Worm (Caenorhabditis elegans) whole organism, late embryonic: Measurements from ENCODE around the gene F20D12.12.

Experiments used
- C08G9.2 ChIP-seq: sonication (generic microtip); optimal IDR thresholded peaks from 2 replicates; lab custom pipeline; 2016; ENCODE audit warnings: mild to moderate bottlenecking, missing genetic modification characterization, moderate library complexity, missing compliant biosample characterization
- F13H6.1 ChIP-seq: sonication (generic microtip); optimal IDR thresholded peaks from 2 replicates; lab custom pipeline; 2016; ENCODE audit warnings: missing genetic modification characterization, missing compliant biosample characterization
- K09A11.1 ChIP-seq: sonication (generic microtip); optimal IDR thresholded peaks from 2 replicates; lab custom pipeline; 2017; ENCODE audit warnings: antibody characterized with exemption, mild to moderate bottlenecking, missing genetic modification characterization, missing compliant biosample characterization; ENCODE audit not compliant: insufficient read depth
- ahr-1 ChIP-seq: sonication (generic microtip); optimal IDR thresholded peaks from 2 replicates; lab custom pipeline; 2016; ENCODE audit warnings: missing genetic modification characterization, missing compliant biosample characterization
- ama-1 ChIP-seq: fragments of 150-350 bp; optimal IDR thresholded peaks from 2 replicates; lab custom pipeline; 2014
- ceh-18 ChIP-seq: sonication (generic microtip); optimal IDR thresholded peaks from 2 replicates; lab custom pipeline; 2016; ENCODE audit warnings: missing genetic modification characterization, missing compliant biosample characterization
- ceh-19 ChIP-seq: fragments of 200-800 bp; sonication (Bioruptor generic); optimal IDR thresholded peaks from 2 replicates; lab custom pipeline; 2018; ENCODE audit warnings: mild to moderate bottlenecking, missing genetic modification characterization, missing compliant biosample characterization
- ceh-2 ChIP-seq: sonication (generic microtip); optimal IDR thresholded peaks from 2 replicates; lab custom pipeline; 2016; ENCODE audit warnings: missing genotype, missing genetic modification characterization, missing compliant biosample characterization
- ceh-22 ChIP-seq: sonication (generic microtip); optimal IDR thresholded peaks from 2 replicates; lab custom pipeline; 2017; ENCODE audit warnings: missing biosample characterization, missing genetic modification characterization
- ceh-30 ChIP-seq: fragments of 150-350 bp; optimal IDR thresholded peaks from 2 replicates; lab custom pipeline; 2014; ENCODE audit warnings: missing biosample characterization, missing genetic modification characterization
- ceh-31 ChIP-seq: sonication (generic microtip); optimal IDR thresholded peaks from 2 replicates; lab custom pipeline; 2016; ENCODE audit warnings: missing genetic modification characterization, missing compliant biosample characterization
- ceh-34 ChIP-seq: sonication (generic microtip); optimal IDR thresholded peaks from 2 replicates; lab custom pipeline; 2016; ENCODE audit warnings: mild to moderate bottlenecking, missing genetic modification characterization, missing compliant biosample characterization
- ceh-45 ChIP-seq: fragments of 200-800 bp; sonication (Bioruptor generic); IDR thresholded peaks from 2 replicates; pipeline ENCODE4 v1.3.6; 2022; ENCODE audit warnings: missing genetic modification reagents, missing genetic modification characterization, missing compliant biosample characterization
- ceh-48 ChIP-seq: sonication (generic microtip); optimal IDR thresholded peaks from 2 replicates; lab custom pipeline; 2016; ENCODE audit warnings: missing genetic modification characterization, inconsistent platforms, missing compliant biosample characterization
- ceh-6 ChIP-seq: fragments of 200-800 bp; sonication (Bioruptor generic); optimal IDR thresholded peaks from 2 replicates; lab custom pipeline; 2018; ENCODE audit warnings: mild to moderate bottlenecking, missing genetic modification characterization, missing compliant biosample characterization
- ceh-9 ChIP-seq: sonication (generic microtip); optimal IDR thresholded peaks from 2 replicates; lab custom pipeline; 2016; ENCODE audit warnings: mild to moderate bottlenecking, missing genetic modification characterization, inconsistent platforms, missing compliant biosample characterization
- dmd-4 ChIP-seq: sonication (generic microtip); optimal IDR thresholded peaks from 2 replicates; lab custom pipeline; 2016; ENCODE audit warnings: borderline replicate concordance, missing genetic modification characterization, missing compliant biosample characterization
- elt-2 ChIP-seq: sonication (generic microtip); optimal IDR thresholded peaks from 2 replicates; lab custom pipeline; 2016; ENCODE audit warnings: missing genetic modification reagents, missing genetic modification characterization, missing compliant biosample characterization
- elt-4 ChIP-seq: sonication (generic microtip); optimal IDR thresholded peaks from 2 replicates; lab custom pipeline; 2016; ENCODE audit warnings: missing genetic modification characterization, missing compliant biosample characterization
- fkh-10 ChIP-seq: fragments of 150-350 bp; optimal IDR thresholded peaks from 2 replicates; lab custom pipeline; 2014; ENCODE audit warnings: missing biosample characterization, missing genetic modification reagents, missing genetic modification characterization
- fkh-6 ChIP-seq: sonication (generic microtip); optimal IDR thresholded peaks from 2 replicates; lab custom pipeline; 2016; ENCODE audit warnings: missing genetic modification characterization, missing compliant biosample characterization
- hlh-13 ChIP-seq: fragments of 200-800 bp; sonication (Bioruptor generic); optimal IDR thresholded peaks from 2 replicates; lab custom pipeline; 2018; ENCODE audit warnings: mild to moderate bottlenecking, missing genetic modification characterization, missing compliant biosample characterization
- hlh-6 ChIP-seq: sonication (generic microtip); optimal IDR thresholded peaks from 2 replicates; lab custom pipeline; 2016; ENCODE audit warnings: missing genotype, missing genetic modification characterization, missing compliant biosample characterization
- mec-3 ChIP-seq: sonication (generic microtip); optimal IDR thresholded peaks from 2 replicates; lab custom pipeline; 2016; ENCODE audit warnings: borderline replicate concordance, missing genetic modification characterization, missing compliant biosample characterization
- nfya-1 ChIP-seq: sonication (generic microtip); optimal IDR thresholded peaks from 2 replicates; lab custom pipeline; 2017; ENCODE audit warnings: missing genetic modification characterization, mild to moderate bottlenecking, missing compliant biosample characterization, antibody characterized with exemption, moderate library complexity
- pag-3 ChIP-seq: sonication (generic microtip); optimal IDR thresholded peaks from 2 replicates; lab custom pipeline; 2016; ENCODE audit warnings: missing compliant biosample characterization, missing genetic modification characterization, borderline replicate concordance
- pat-9 ChIP-seq: fragments of 200-800 bp; sonication (Bioruptor generic); optimal IDR thresholded peaks from 2 replicates; lab custom pipeline; 2018; ENCODE audit warnings: mild to moderate bottlenecking, missing genetic modification characterization, moderate library complexity, missing compliant biosample characterization
- ref-2 ChIP-seq: sonication (generic microtip); optimal IDR thresholded peaks from 2 replicates; lab custom pipeline; 2016; ENCODE audit warnings: missing genetic modification characterization, missing compliant biosample characterization
- sox-4 ChIP-seq: sonication (generic microtip); optimal IDR thresholded peaks from 2 replicates; lab custom pipeline; 2017; ENCODE audit warnings: mild to moderate bottlenecking, missing genetic modification characterization, inconsistent platforms, missing compliant biosample characterization
- tbx-2 ChIP-seq: sonication (generic microtip); optimal IDR thresholded peaks from 2 replicates; lab custom pipeline; 2016; ENCODE audit warnings: missing genetic modification characterization, missing compliant biosample characterization
- tbx-7 ChIP-seq: sonication (generic microtip); optimal IDR thresholded peaks from 2 replicates; lab custom pipeline; 2016; ENCODE audit warnings: missing genotype, missing genetic modification characterization, missing compliant biosample characterization
- ttx-3 ChIP-seq: sonication (generic microtip); optimal IDR thresholded peaks from 2 replicates; lab custom pipeline; 2016; ENCODE audit warnings: missing genetic modification reagents, missing genetic modification characterization, missing compliant biosample characterization
- zip-5 ChIP-seq: sonication (generic microtip); optimal IDR thresholded peaks from 2 replicates; lab custom pipeline; 2016; ENCODE audit warnings: missing genetic modification characterization, missing compliant biosample characterization

F20D12.12 gene

DNA sequence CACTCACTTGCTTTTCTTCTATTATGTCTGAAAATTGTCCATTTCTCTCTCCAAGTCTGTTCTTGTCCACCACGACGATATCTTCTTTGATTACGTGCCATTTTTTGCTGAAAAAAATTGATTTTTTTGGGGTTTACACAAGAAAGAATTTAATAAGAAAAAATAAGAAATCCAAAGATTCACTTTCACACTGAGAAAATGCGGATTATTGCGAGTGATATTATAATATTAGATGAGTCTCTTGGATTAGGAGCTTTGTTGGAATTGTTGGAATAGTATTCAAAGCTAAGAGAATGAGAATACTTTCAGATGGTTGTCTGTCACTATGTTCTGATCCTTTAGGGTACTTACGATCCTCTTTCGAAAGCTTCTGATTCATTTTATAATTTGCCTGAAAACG is 8.4 kb upstream of the F20D12.12 start, which contains the start of gene F20D12.7:
Gene F20D12.7, minus strand, starts transcription at position 101 of the 400 bp plus-strand sequence.
- TF ChIP-seq ceh-19 (no peak), ceh-6 (GFP tag; lab: Kevin White, UChicago) (no peak)
- TF ChIP-seq, all 69 proteins: peak for 0

DNA sequence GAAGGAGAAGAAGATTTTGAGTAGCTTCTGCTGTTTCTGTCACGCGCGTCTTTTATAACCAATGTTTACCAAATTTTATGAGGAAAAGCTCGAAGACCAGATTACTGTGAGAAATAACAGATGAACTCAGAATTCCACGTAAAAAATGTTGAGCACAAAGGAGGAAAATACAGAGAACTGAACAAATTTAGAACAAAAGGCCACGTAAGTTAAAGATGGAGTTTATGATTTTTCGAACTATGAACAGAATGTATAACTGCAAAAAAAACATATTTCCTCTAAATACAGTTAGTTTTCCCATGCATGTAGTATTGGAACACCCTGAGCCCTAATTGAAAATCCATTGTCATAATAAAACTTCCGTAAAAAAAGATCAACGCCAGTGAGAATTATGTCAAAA is 6.3 kb upstream of the F20D12.12 start, which contains the start of gene exc-9:
Gene exc-9, minus strand, starts transcription at position 101 of the 400 bp plus-strand sequence.
- TF ChIP-seq mec-3 (tag; lab: Kevin White, UChicago) (no peak), ceh-48 (no peak), elt-4 (tag; lab: Kevin White, UChicago) (no peak)
- TF ChIP-seq, all 69 proteins: peak for 0

DNA sequence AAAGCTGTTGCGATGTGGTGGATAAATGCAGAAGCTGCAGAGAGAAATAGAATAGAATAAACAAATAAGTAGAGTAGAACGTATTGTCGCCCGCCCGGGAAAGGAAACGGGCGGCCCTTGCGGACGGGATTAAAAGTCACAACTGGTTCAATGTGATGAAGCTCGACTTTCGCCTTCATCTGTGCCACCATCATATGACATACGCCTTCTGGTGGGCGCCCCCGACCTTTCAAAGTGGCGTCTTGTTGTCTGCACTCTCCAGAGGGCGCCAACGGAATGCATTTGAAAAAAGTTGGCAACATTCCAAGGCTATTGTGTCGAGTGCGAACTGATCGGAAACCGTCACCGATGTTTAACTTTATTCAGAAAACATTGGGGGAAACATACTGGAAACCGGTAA is 4.0 kb upstream of the F20D12.12 start:
- TF ChIP-seq fkh-6 (tag; lab: Kevin White, UChicago) = no peak
- no peak for TF ChIP-seq pag-3
- TF ChIP-seq hlh-13 (GFP tag; lab: Kevin White, UChicago) = no peak
- TF ChIP-seq ceh-34 (tag; lab: Kevin White, UChicago) = peak; percentile 27
- TF ChIP-seq, all 69 proteins: peak for 1

DNA sequence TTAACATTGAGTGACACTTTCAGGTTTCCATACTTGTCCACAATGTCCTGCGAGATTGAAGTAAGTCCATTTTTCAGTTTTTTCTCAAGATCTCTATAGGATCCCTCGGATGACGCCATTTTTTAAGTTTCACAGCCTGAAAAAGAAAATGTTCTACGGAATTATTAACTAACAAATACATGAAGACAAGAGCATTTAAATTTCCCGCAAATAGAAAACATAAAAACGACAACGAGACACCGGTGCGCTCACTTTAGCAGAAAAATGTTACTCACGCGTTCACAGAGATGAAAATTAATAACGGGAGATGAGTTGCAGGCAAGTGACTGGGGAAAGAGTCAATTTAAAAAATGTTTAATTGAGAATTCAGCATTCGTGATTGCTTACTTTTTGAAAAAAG is 783 bp upstream of the F20D12.12 start, which contains the start of gene czw-1:
Gene czw-1, minus strand, starts transcription at position 369 of the 400 bp plus-strand sequence.
- TF ChIP-seq ref-2 (tag; lab: Kevin White, UChicago) (no peak), hlh-6 (tag; lab: Kevin White, UChicago) (no peak), ceh-22 (no peak), nfya-1 (tag; lab: Kevin White, UChicago) (no peak), ama-1 (no peak), pat-9 (tag; lab: Kevin White, UChicago) (no peak), tbx-2 (tag; lab: Kevin White, UChicago) (no peak), K09A11.1 (tag; lab: Kevin White, UChicago) (no peak)

DNA sequence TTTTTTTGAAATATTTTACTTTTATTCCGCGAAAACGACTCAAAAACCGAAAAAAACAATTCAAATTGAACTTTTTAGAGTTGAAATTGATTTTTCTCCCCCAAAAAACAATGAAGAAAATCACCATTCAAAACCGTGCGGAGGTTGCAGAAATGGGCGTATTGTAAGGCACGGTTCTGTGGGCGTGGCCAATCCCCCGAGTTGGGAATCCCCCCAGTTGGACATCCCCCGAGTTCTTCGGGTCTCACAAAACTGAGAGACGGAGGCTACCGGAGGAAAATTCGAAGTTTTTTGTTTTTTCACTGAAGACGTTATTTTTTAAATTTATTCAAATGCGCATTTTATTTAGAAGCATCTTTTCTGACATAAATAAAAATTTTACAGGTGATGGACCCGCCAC is 1.1 kb downstream of the F20D12.12 start, which contains the start of gene mcm-3AP:
Gene mcm-3AP, plus strand, starts transcription at position 383 of the 400 bp plus-strand sequence.
- TF ChIP-seq C08G9.2 (tag; lab: Kevin White, UChicago) (peak; percentile 53), tbx-2 (tag; lab: Kevin White, UChicago) (peak; percentile 59), dmd-4 (tag; lab: Kevin White, UChicago) (peak; percentile 6), ceh-45 (GFP tag; lab: Robert Waterston, UW) (peak; percentile 43; the same call in 1 of the 2 replicates), ceh-31 (tag; lab: Kevin White, UChicago) (peak; percentile 72), zip-5 (tag; lab: Kevin White, UChicago) (peak; percentile 11), elt-2 (tag; lab: Kevin White, UChicago) (peak; percentile 5), ceh-18 (tag; lab: Kevin White, UChicago) (peak; percentile 8), nfya-1 (tag; lab: Kevin White, UChicago) (peak; percentile 11), F13H6.1 (tag; lab: Kevin White, UChicago) (peak; percentile 9)

DNA sequence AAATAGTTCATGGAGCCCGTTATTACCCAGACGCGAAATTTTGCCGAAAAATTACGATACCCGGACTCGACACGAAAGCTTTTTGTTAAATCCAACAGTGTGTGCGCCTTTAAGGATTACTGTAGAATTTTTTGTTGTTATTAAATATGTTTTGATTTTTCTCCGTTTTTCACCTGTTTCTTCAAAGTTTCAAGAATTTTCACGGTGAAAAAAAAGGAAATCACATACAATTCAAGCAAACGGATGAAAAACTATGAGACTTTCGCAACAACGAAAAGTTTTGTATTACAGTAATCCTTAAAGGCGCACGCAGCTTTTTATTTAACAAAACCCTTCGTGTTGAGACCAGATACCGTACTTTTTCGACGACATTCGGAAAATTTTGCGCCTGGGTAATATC is 6.8 kb downstream of the F20D12.12 start:
- no peak for TF ChIP-seq elt-4 (tag; lab: Kevin White, UChicago)

DNA sequence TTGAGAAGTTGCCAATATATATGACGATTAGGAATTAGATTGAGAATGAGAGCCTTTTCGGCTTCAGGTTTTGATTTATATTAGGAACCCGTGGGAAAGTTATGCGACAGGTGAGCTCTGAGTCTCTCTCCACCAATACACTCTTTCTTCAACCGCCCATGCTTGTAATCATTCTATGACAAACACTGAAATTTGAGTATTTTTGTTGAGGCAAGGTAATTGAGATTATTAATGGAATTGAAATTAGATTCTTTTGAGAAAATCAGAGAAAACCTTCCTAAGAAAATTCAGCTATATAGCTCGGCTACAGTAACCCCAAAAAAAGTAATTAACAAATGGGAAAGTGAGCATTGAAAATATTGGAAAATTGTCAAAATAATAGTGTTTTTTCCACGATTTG is 8.6 kb downstream of the F20D12.12 start, which contains the start of gene ceh-19:
Gene ceh-19, minus strand, starts transcription at position 101 of the 400 bp plus-strand sequence.
- TF ChIP-seq elt-2 (tag; lab: Kevin White, UChicago) = no peak
- TF ChIP-seq, all 69 proteins: peak for 0

DNA sequence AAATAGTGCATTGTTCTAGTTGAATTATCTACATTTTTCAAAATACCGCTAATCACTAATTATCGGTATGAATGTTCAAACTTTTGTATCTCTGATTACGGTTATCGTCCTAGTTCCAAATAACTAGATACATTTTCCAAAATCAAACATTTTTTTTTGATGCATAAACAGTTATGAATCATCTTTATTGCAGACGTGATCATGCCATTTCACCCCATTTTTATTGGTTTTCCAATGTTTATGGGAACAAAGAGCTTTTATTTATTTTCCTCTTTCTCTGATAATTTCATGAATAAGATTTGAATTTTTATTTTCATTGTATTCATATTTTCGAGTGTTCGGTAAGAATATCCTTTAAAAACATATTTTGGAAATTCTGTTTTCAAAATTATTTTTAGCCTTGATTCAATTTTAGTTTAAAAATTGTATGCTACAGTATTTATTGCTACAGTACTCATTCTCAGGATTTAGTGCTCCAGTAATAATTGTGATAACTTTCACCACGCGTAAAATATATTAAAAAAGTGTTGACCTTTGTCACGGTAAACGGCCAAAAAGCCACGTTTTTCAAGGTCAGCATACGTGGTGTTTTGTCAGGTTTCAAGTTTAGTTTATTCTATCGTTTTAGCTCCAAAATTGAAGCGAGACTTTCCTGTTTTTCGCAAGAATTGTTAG is 9.5 kb downstream of the F20D12.12 start, which contains the start of gene csr-1:
Gene csr-1, plus strand, starts transcription at position 625 of the 675 bp plus-strand sequence.
- TF ChIP-seq ceh-2 (tag; lab: Kevin White, UChicago) (no peak), ceh-9 (no peak), tbx-2 (tag; lab: Kevin White, UChicago) (no peak), ceh-30 (tag; lab: Kevin White, UChicago) (no peak), mec-3 (tag; lab: Kevin White, UChicago) (no peak), ceh-34 (tag; lab: Kevin White, UChicago) (no peak), elt-2 (tag; lab: Kevin White, UChicago) (no peak), sox-4 (tag; lab: Kevin White, UChicago) (no peak), tbx-7 (tag; lab: Kevin White, UChicago) (no peak), fkh-10 (GFP tag; lab: Kevin White, UChicago) (no peak), ttx-3 (no peak), ahr-1 (tag; lab: Kevin White, UChicago) (no peak), ceh-31 (tag; lab: Kevin White, UChicago) (no peak), ceh-19 (no peak)
